Worm (Caenorhabditis elegans) whole organism, L1 larva: ENCODE results near the gene rpb-11.

Source experiments
- C16A3.4 ChIP-seq: fragments of 150-350 bp; optimal IDR thresholded peaks from 2 replicates; lab custom pipeline; 2014; ENCODE audit warnings: missing biosample characterization, missing genetic modification characterization
- C34B4.2 ChIP-seq: sonication (generic microtip); optimal IDR thresholded peaks from 2 replicates; lab custom pipeline; 2017; ENCODE audit warnings: mild to moderate bottlenecking, missing genetic modification characterization, missing compliant biosample characterization
- F16B12.6 ChIP-seq: fragments of 150-350 bp; optimal IDR thresholded peaks from 2 replicates; lab custom pipeline; 2014; ENCODE audit warnings: missing biosample characterization, missing genetic modification characterization
- Y116A8C.19 ChIP-seq: sonication (generic microtip); optimal IDR thresholded peaks from 2 replicates; lab custom pipeline; 2016; ENCODE audit warnings: missing compliant biosample characterization, missing genetic modification characterization, borderline replicate concordance
- aha-1 ChIP-seq: fragments of 150-350 bp; optimal IDR thresholded peaks from 2 replicates; lab custom pipeline; 2014; ENCODE audit warnings: missing biosample characterization, missing genetic modification characterization
- blmp-1 ChIP-seq: fragments of 150-350 bp; optimal IDR thresholded peaks from 2 replicates; lab custom pipeline; 2014; ENCODE audit warnings: missing biosample characterization, missing genetic modification characterization
- ceh-90 ChIP-seq: sonication (generic microtip); optimal IDR thresholded peaks from 2 replicates; lab custom pipeline; 2016; ENCODE audit warnings: missing genetic modification characterization, missing compliant biosample characterization
- efl-1 ChIP-seq, 4 experiments: fragments of 150-350 bp; optimal IDR thresholded peaks in 3 of 4; peaks in 1 of 4; 1 replicate in 1 of 4; 2 replicates in 3 of 4; lab custom pipeline; 2014; ENCODE audit warnings: missing biosample characterization in 2 of 4, missing genetic modification characterization in 2 of 4, missing genetic modification reagents in 2 of 4
- efl-3 ChIP-seq: fragments of 200-800 bp; sonication (Bioruptor generic); optimal IDR thresholded peaks from 2 replicates; lab custom pipeline; 2018; ENCODE audit warnings: mild to moderate bottlenecking, missing genetic modification characterization, missing compliant biosample characterization
- elt-2 ChIP-seq: sonication (generic microtip); optimal IDR thresholded peaks from 2 replicates; lab custom pipeline; 2016; ENCODE audit warnings: missing genetic modification characterization, mild to moderate bottlenecking, inconsistent platforms, missing compliant biosample characterization, missing genetic modification reagents
- ets-5 ChIP-seq: fragments of 200-800 bp; sonication (Bioruptor generic); IDR thresholded peaks from 2 replicates; pipeline ENCODE4 v1.3.6; 2022; ENCODE audit warnings: missing genetic modification characterization, missing compliant biosample characterization
- fkh-10 ChIP-seq: sonication (generic microtip); optimal IDR thresholded peaks from 2 replicates; lab custom pipeline; 2017; ENCODE audit warnings: missing biosample characterization, missing genetic modification reagents, missing genetic modification characterization
- fkh-4 ChIP-seq: sonication (generic microtip); optimal IDR thresholded peaks from 2 replicates; lab custom pipeline; 2016; ENCODE audit warnings: missing compliant biosample characterization, missing genetic modification characterization, borderline replicate concordance
- fos-1 ChIP-seq: fragments of 150-350 bp; optimal IDR thresholded peaks from 2 replicates; lab custom pipeline; 2014; ENCODE audit warnings: missing biosample characterization, missing genetic modification characterization
- hpl-2 ChIP-seq: fragments of 150-350 bp; optimal IDR thresholded peaks from 2 replicates; lab custom pipeline; 2014; ENCODE audit warnings: missing biosample characterization, missing genetic modification reagents, missing genetic modification characterization
- irx-1 ChIP-seq: sonication (generic microtip); optimal IDR thresholded peaks from 2 replicates; lab custom pipeline; 2016; ENCODE audit warnings: missing genetic modification characterization, missing compliant biosample characterization
- isw-1 ChIP-seq: fragments of 200-800 bp; sonication (Bioruptor generic); IDR thresholded peaks from 2 replicates; pipeline ENCODE4 v1.3.6; 2022; ENCODE audit warnings: missing genetic modification characterization, missing compliant biosample characterization
- lin-13 ChIP-seq: fragments of 150-350 bp; optimal IDR thresholded peaks from 2 replicates; lab custom pipeline; 2014; ENCODE audit warnings: missing biosample characterization, missing genetic modification reagents, missing genetic modification characterization
- lin-14 ChIP-seq: fragments of 200-800 bp; sonication (Bioruptor generic); optimal IDR thresholded peaks from 2 replicates; lab custom pipeline; 2018; ENCODE audit warnings: mild to moderate bottlenecking, missing genetic modification characterization, moderate library complexity, missing compliant biosample characterization
- lin-15B ChIP-seq: fragments of 150-350 bp; sonication (generic microtip); optimal IDR thresholded peaks from 3 replicates; lab custom pipeline; 2014; ENCODE audit warnings: missing biosample characterization, missing genetic modification characterization
- lin-35 ChIP-seq, 2 experiments: fragments of 150-350 bp; optimal IDR thresholded peaks; 2 replicates each; lab custom pipeline; 2014; ENCODE audit warnings: missing biosample characterization in 2 of 2, missing genetic modification characterization in 2 of 2, missing genetic modification reagents in 2 of 2
- lin-39 ChIP-seq: fragments of 150-350 bp; optimal IDR thresholded peaks from 2 replicates; lab custom pipeline; 2014; ENCODE audit warnings: missing biosample characterization, missing genetic modification reagents, missing genetic modification characterization
- mab-9 ChIP-seq: fragments of 200-800 bp; sonication (Bioruptor generic); IDR thresholded peaks from 2 replicates; pipeline ENCODE4 v1.3.6; 2022; ENCODE audit warnings: missing genetic modification reagents, missing genetic modification characterization, missing compliant biosample characterization
- mdl-1 ChIP-seq, 2 experiments: fragments of 150-350 bp; optimal IDR thresholded peaks; 2 replicates each; lab custom pipeline; 2014 to 2017; ENCODE audit warnings: missing biosample characterization in 2 of 2, missing genetic modification characterization in 2 of 2, inconsistent platforms in 1 of 2
- mef-2 ChIP-seq: fragments of 150-350 bp; optimal IDR thresholded peaks from 2 replicates; lab custom pipeline; 2014; ENCODE audit warnings: missing biosample characterization, missing genetic modification characterization
- mep-1 ChIP-seq: fragments of 150-350 bp; optimal IDR thresholded peaks from 2 replicates; lab custom pipeline; 2014; ENCODE audit warnings: missing biosample characterization, missing genetic modification characterization
- nhr-12 ChIP-seq: sonication (generic microtip); optimal IDR thresholded peaks from 2 replicates; lab custom pipeline; 2017; ENCODE audit warnings: missing biosample characterization, missing genetic modification characterization
- nhr-19 ChIP-seq: fragments of 200-800 bp; sonication (Bioruptor generic); conservative IDR thresholded peaks from 2 replicates; pipeline ENCODE4 v1.3.6; 2022; ENCODE audit warnings: missing genetic modification characterization, missing compliant biosample characterization
- nhr-20 ChIP-seq: sonication (generic microtip); optimal IDR thresholded peaks from 2 replicates; lab custom pipeline; 2016; ENCODE audit warnings: mild to moderate bottlenecking, missing genetic modification characterization, missing compliant biosample characterization
- nhr-237 ChIP-seq: fragments of 150-350 bp; optimal IDR thresholded peaks from 2 replicates; lab custom pipeline; 2014; ENCODE audit warnings: missing biosample characterization, missing genetic modification characterization
- nhr-28 ChIP-seq: fragments of 150-350 bp; optimal IDR thresholded peaks from 2 replicates; lab custom pipeline; 2014; ENCODE audit warnings: missing biosample characterization, missing genetic modification characterization
- nhr-47 ChIP-seq: sonication (generic microtip); optimal IDR thresholded peaks from 2 replicates; lab custom pipeline; 2016; ENCODE audit warnings: mild to moderate bottlenecking, missing genetic modification characterization, moderate library complexity, missing compliant biosample characterization
- nhr-71 ChIP-seq: sonication (generic microtip); optimal IDR thresholded peaks from 2 replicates; lab custom pipeline; 2016; ENCODE audit warnings: mild to moderate bottlenecking, missing genetic modification characterization, moderate library complexity, missing compliant biosample characterization
- nhr-76 ChIP-seq: sonication (generic microtip); optimal IDR thresholded peaks from 2 replicates; lab custom pipeline; 2017; ENCODE audit warnings: missing biosample characterization, missing genetic modification characterization
- nhr-77 ChIP-seq: fragments of 150-350 bp; optimal IDR thresholded peaks from 2 replicates; lab custom pipeline; 2014; ENCODE audit warnings: missing biosample characterization, missing genetic modification characterization
- nhr-85 ChIP-seq: sonication (generic microtip); peaks from one replicate; lab custom pipeline; 2016; ENCODE audit warnings: missing genetic modification characterization, inconsistent platforms, missing compliant biosample characterization
- pag-3 ChIP-seq: sonication (generic microtip); optimal IDR thresholded peaks from 2 replicates; lab custom pipeline; 2017; ENCODE audit warnings: missing genetic modification characterization, mild to moderate bottlenecking, missing compliant biosample characterization, antibody characterized with exemption, borderline replicate concordance; ENCODE audit not compliant: insufficient read depth
- pax-3 ChIP-seq: fragments of 200-800 bp; sonication (Bioruptor generic); optimal IDR thresholded peaks from 2 replicates; lab custom pipeline; 2018; ENCODE audit warnings: mild to moderate bottlenecking, missing genetic modification characterization, moderate library complexity, missing compliant biosample characterization
- pqm-1 ChIP-seq: sonication (generic microtip); optimal IDR thresholded peaks from 3 replicates; lab custom pipeline; 2017; ENCODE audit warnings: missing biosample characterization, missing genetic modification characterization
- skn-1 ChIP-seq: fragments of 150-350 bp; optimal IDR thresholded peaks from 2 replicates; lab custom pipeline; 2014; ENCODE audit warnings: missing biosample characterization, missing genetic modification characterization
- sptf-1 ChIP-seq: fragments of 150-350 bp; optimal IDR thresholded peaks from 2 replicates; lab custom pipeline; 2014; ENCODE audit warnings: missing biosample characterization, missing genetic modification characterization
- sup-37 ChIP-seq: fragments of 200-800 bp; sonication (Bioruptor generic); optimal IDR thresholded peaks from 2 replicates; lab custom pipeline; 2018; ENCODE audit warnings: mild to moderate bottlenecking, missing genetic modification characterization, missing compliant biosample characterization
- swsn-7 ChIP-seq: sonication (generic microtip); optimal IDR thresholded peaks from 2 replicates; lab custom pipeline; 2016; ENCODE audit warnings: missing genetic modification characterization, missing compliant biosample characterization
- tbx-2 ChIP-seq: sonication (generic microtip); optimal IDR thresholded peaks from 2 replicates; lab custom pipeline; 2016; ENCODE audit warnings: missing genetic modification characterization, missing compliant biosample characterization
- tlp-1 ChIP-seq: fragments of 150-350 bp; optimal IDR thresholded peaks from 2 replicates; lab custom pipeline; 2014; ENCODE audit warnings: missing biosample characterization, missing genetic modification characterization
- unc-130 ChIP-seq: fragments of 150-350 bp; optimal IDR thresholded peaks from 2 replicates; lab custom pipeline; 2017; ENCODE audit warnings: missing biosample characterization, missing genetic modification characterization, inconsistent platforms
- unc-30 ChIP-seq: sonication (generic microtip); optimal IDR thresholded peaks from 2 replicates; lab custom pipeline; 2017; ENCODE audit warnings: missing biosample characterization, missing genetic modification characterization
- unc-62 ChIP-seq: fragments of 150-350 bp; optimal IDR thresholded peaks from 2 replicates; lab custom pipeline; 2014; ENCODE audit warnings: missing biosample characterization, missing genetic modification reagents, missing genetic modification characterization
- unc-86 ChIP-seq: sonication (generic microtip); optimal IDR thresholded peaks from 2 replicates; lab custom pipeline; 2016; ENCODE audit warnings: missing genetic modification characterization, missing compliant biosample characterization
- unc-98 ChIP-seq: fragments of 200-800 bp; sonication (Bioruptor generic); IDR thresholded peaks from 2 replicates; pipeline ENCODE4 v1.3.6; 2022; ENCODE audit warnings: missing genetic modification characterization, missing compliant biosample characterization
- xbp-1 ChIP-seq: sonication (generic microtip); optimal IDR thresholded peaks from 2 replicates; lab custom pipeline; 2016; ENCODE audit warnings: missing genetic modification characterization, missing compliant biosample characterization
- zag-1 ChIP-seq: fragments of 150-350 bp; optimal IDR thresholded peaks from 2 replicates; lab custom pipeline; 2014; ENCODE audit warnings: missing biosample characterization, missing genetic modification characterization
- zip-4 ChIP-seq: fragments of 200-800 bp; sonication (Bioruptor generic); optimal IDR thresholded peaks from 2 replicates; lab custom pipeline; 2018; ENCODE audit warnings: mild to moderate bottlenecking, missing genetic modification characterization, moderate library complexity, missing compliant biosample characterization
- ztf-4 ChIP-seq: fragments of 150-350 bp; optimal IDR thresholded peaks from 2 replicates; lab custom pipeline; 2014; ENCODE audit warnings: missing biosample characterization, missing genetic modification characterization

Gene rpb-11

ce11 chrII:14063044-14063500 is 3.2 kb downstream of the rpb-11 start, which contains the start of gene lem-2 (continued):
- TF ChIP-seq swsn-7 (peak; percentile 76), efl-1 (optimal IDR thresholded peaks at IDR 0.05; lab: Kevin White, UChicago) (peak; percentile 86 to 91), efl-1 (GFP tag; optimal IDR thresholded peaks at IDR 0.05 in 1 of 2; lab: Kevin White, UChicago) (peak; percentile 86 to 97), nhr-237 (tag; lab: Kevin White, UChicago) (peak; percentile 2), elt-2 (tag; lab: Kevin White, UChicago) (peak; percentile 38), mef-2 (tag; lab: Kevin White, UChicago) (no peak), unc-86 (tag; lab: Kevin White, UChicago) (peak; percentile 69), unc-98 (GFP tag; lab: Robert Waterston, UW) (peak; percentile 96), xbp-1 (peak; percentile 76), nhr-76 (tag; lab: Kevin White, UChicago) (no peak), lin-13 (peak; percentile 35), ceh-90 (tag; lab: Kevin White, UChicago) (peak; percentile 73), unc-130 (peak; percentile 48), nhr-71 (peak; percentile 93), fkh-10 (GFP tag; lab: Kevin White, UChicago) (peak; percentile 32), isw-1 (peak; percentile 87), pax-3 (tag; lab: Kevin White, UChicago) (peak; percentile 96), Y116A8C.19 (peak; percentile 63), nhr-28 (tag; lab: Kevin White, UChicago) (no peak), ets-5 (GFP tag; lab: Robert Waterston, UW) (no peak), C34B4.2 (tag; lab: Kevin White, UChicago) (no peak), aha-1 (tag; lab: Kevin White, UChicago) (no peak), ztf-4 (tag; lab: Kevin White, UChicago) (no peak), nhr-85 (tag; lab: Kevin White, UChicago) (peak; percentile 84), sup-37 (GFP tag; lab: Kevin White, UChicago) (no peak), skn-1 (tag; lab: Kevin White, UChicago) (peak; percentile 51), efl-3 (GFP tag; lab: Kevin White, UChicago) (no peak), zag-1 (tag; lab: Kevin White, UChicago) (no peak), pqm-1 (no peak), tbx-2 (tag; lab: Kevin White, UChicago) (peak; percentile 85), pag-3 (tag; lab: Kevin White, UChicago) (no peak), nhr-77 (tag; lab: Kevin White, UChicago) (peak; percentile 87), F16B12.6 (tag; lab: Kevin White, UChicago) (no peak), nhr-12 (tag; lab: Kevin White, UChicago) (no peak), zip-4 (GFP tag; lab: Kevin White, UChicago) (no peak), nhr-20 (peak; percentile 82), mep-1 (tag; lab: Kevin White, UChicago) (peak; percentile 64), blmp-1 (tag; lab: Kevin White, UChicago) (peak; percentile 30), lin-14 (GFP tag; lab: Kevin White, UChicago) (peak; percentile 92), hpl-2 (no peak), mdl-1 (tag; optimal IDR thresholded peaks at IDR 0.05; lab: Kevin White, UChicago) (peak in 1 of 2 experiments; percentile 7), mab-9 (GFP tag; lab: Robert Waterston, UW) (peak; percentile 67; the same call in 1 of the 2 replicates), lin-35 (GFP tag; optimal IDR thresholded peaks at IDR 0.05; lab: Kevin White, UChicago) (peak; percentile 87 to 90), sptf-1 (tag; lab: Kevin White, UChicago) (no peak), tlp-1 (no peak), irx-1 (tag; lab: Kevin White, UChicago) (peak; percentile 63), unc-30 (tag; lab: Kevin White, UChicago) (no peak), lin-15B (tag; lab: Kevin White, UChicago) (peak; percentile 68), C16A3.4 (tag; lab: Kevin White, UChicago) (peak; percentile 61), unc-62 (GFP tag; lab: Kevin White, UChicago) (no peak), fos-1 (peak; percentile 4), nhr-47 (peak; percentile 91), fkh-4 (tag; lab: Kevin White, UChicago) (peak; percentile 71), lin-39 (no peak), nhr-19 (peak; percentile 71)
